Worm (Caenorhabditis elegans) whole organism, young adult: ENCODE data around the gene B0410.3.
A peak's percentile ranks its signal among the peaks of the same experiment; 100 is the strongest.
"Not testable (repeated sequence)": the region's sequence is repeated elsewhere in the genome, so short reads cannot be mapped to it uniquely, and the experiment has no call there.

Experiments
- B0035.1 ChIP-seq: sonication (generic microtip); optimal IDR thresholded peaks from 2 replicates; lab custom pipeline; 2016; ENCODE audit warnings: missing genetic modification characterization, mild to moderate bottlenecking, missing compliant biosample characterization, missing genotype, missing genetic modification reagents
- C06A6.2 ChIP-seq: fragments of 200-800 bp; sonication (Bioruptor generic); conservative IDR thresholded peaks from 2 replicates; pipeline ENCODE4 v1.3.6; 2022; ENCODE audit warnings: missing genetic modification characterization, missing compliant biosample characterization
- F33H1.4 ChIP-seq: fragments of 200-800 bp; sonication (Bioruptor generic); IDR thresholded peaks from 2 replicates; pipeline ENCODE4 v1.3.6; 2022; ENCODE audit warnings: missing genetic modification reagents, missing genetic modification characterization, missing compliant biosample characterization
- F57C9.4 ChIP-seq: sonication (generic microtip); optimal IDR thresholded peaks from 2 replicates; lab custom pipeline; 2017; ENCODE audit warnings: mild to moderate bottlenecking, missing genetic modification characterization, missing compliant biosample characterization
- K11D2.4 ChIP-seq: fragments of 200-800 bp; sonication (Bioruptor generic); IDR thresholded peaks from 2 replicates; pipeline ENCODE4 v1.3.6; 2022; ENCODE audit warnings: missing genetic modification reagents, missing genetic modification characterization, missing compliant biosample characterization
- Y53G8AR.9 ChIP-seq: fragments of 200-800 bp; sonication (Bioruptor generic); conservative IDR thresholded peaks from 2 replicates; pipeline ENCODE4 v1.3.6; 2022; ENCODE audit warnings: missing genetic modification reagents, missing genetic modification characterization, missing compliant biosample characterization
- Y67H2A.10 ChIP-seq: fragments of 200-800 bp; sonication (Bioruptor generic); conservative IDR thresholded peaks from 2 replicates; pipeline ENCODE4 v1.3.6; 2022; ENCODE audit warnings: missing genetic modification reagents, missing genetic modification characterization, missing compliant biosample characterization
- akir-1 ChIP-seq: fragments of 200-800 bp; sonication (Bioruptor generic); optimal IDR thresholded peaks from 2 replicates; lab custom pipeline; 2018; ENCODE audit warnings: mild to moderate bottlenecking, missing genetic modification characterization, moderate library complexity, missing compliant biosample characterization
- ccch-3 ChIP-seq: fragments of 200-800 bp; sonication (Bioruptor generic); optimal IDR thresholded peaks from 2 replicates; lab custom pipeline; 2018; ENCODE audit warnings: mild to moderate bottlenecking, missing genetic modification characterization, missing compliant biosample characterization
- cebp-1 ChIP-seq, 2 experiments: fragments of 200-800 bp in 1 of 2; sonication (Bioruptor generic) in 1 of 2; sonication (generic microtip) in 1 of 2; IDR thresholded peaks in 1 of 2; optimal IDR thresholded peaks in 1 of 2; 2 replicates each; pipeline versions ENCODE4 v1.3.6 to Lab custom; 2017 to 2022; ENCODE audit warnings: missing compliant biosample characterization in 2 of 2, missing genetic modification characterization in 2 of 2, mild to moderate bottlenecking in 1 of 2, missing genetic modification reagents in 1 of 2, moderate library complexity in 1 of 2
- ceh-40 ChIP-seq: fragments of 200-800 bp; sonication (Bioruptor generic); IDR thresholded peaks from 2 replicates; pipeline ENCODE4 v1.3.6; 2022; ENCODE audit warnings: missing genetic modification characterization, missing compliant biosample characterization
- die-1 ChIP-seq: sonication (generic microtip); optimal IDR thresholded peaks from 2 replicates; lab custom pipeline; 2016; ENCODE audit warnings: missing genotype, mild to moderate bottlenecking, missing genetic modification characterization, missing compliant biosample characterization
- dpff-1 ChIP-seq: sonication (generic microtip); optimal IDR thresholded peaks from 2 replicates; lab custom pipeline; 2017; ENCODE audit warnings: mild to moderate bottlenecking, missing genetic modification characterization, missing compliant biosample characterization
- fkh-3 ChIP-seq: sonication (generic microtip); optimal IDR thresholded peaks from 2 replicates; lab custom pipeline; 2016; ENCODE audit warnings: mild to moderate bottlenecking, missing genetic modification characterization, missing compliant biosample characterization
- hsf-1 ChIP-seq: fragments of 200-800 bp; sonication (Bioruptor generic); IDR thresholded peaks from 2 replicates; pipeline ENCODE4 v1.3.6; 2022; ENCODE audit warnings: missing genetic modification reagents, missing genetic modification characterization, missing compliant biosample characterization
- let-526 ChIP-seq: fragments of 200-800 bp; sonication (Bioruptor generic); IDR thresholded peaks from 2 replicates; pipeline ENCODE4 v1.3.6; 2022; ENCODE audit warnings: missing genetic modification reagents, missing genetic modification characterization, missing compliant biosample characterization
- lin-35 ChIP-seq, 3 experiments: fragments of 150-350 bp in 2 of 3; sonication (generic microtip) in 1 of 3; optimal IDR thresholded peaks; 2 replicates each; lab custom pipeline; 2014 to 2018; ENCODE audit warnings: missing biosample characterization in 3 of 3, missing genetic modification characterization in 3 of 3, missing genetic modification reagents in 3 of 3
- lin-40 ChIP-seq: sonication (generic microtip); optimal IDR thresholded peaks from 2 replicates; lab custom pipeline; 2016; ENCODE audit warnings: missing genetic modification characterization, mild to moderate bottlenecking, missing compliant biosample characterization, missing genotype, missing genetic modification reagents
- lin-54 ChIP-seq: fragments of 200-800 bp; sonication (Bioruptor generic); optimal IDR thresholded peaks from 2 replicates; lab custom pipeline; 2018; ENCODE audit warnings: mild to moderate bottlenecking, missing genetic modification characterization, missing compliant biosample characterization
- lir-1 ChIP-seq: fragments of 200-800 bp; sonication (Bioruptor generic); conservative IDR thresholded peaks from 2 replicates; pipeline ENCODE4 v1.3.6; 2022; ENCODE audit warnings: missing genetic modification reagents, missing genetic modification characterization, missing compliant biosample characterization
- madf-8 ChIP-seq: fragments of 200-800 bp; sonication (Bioruptor generic); conservative IDR thresholded peaks from 2 replicates; pipeline ENCODE4 v1.3.6; 2022; ENCODE audit warnings: missing genetic modification reagents, missing genetic modification characterization, missing compliant biosample characterization
- rec-8 ChIP-seq, 2 experiments: sonication (generic microtip); optimal IDR thresholded peaks; 2 replicates each; lab custom pipeline; 2016; ENCODE audit warnings: mild to moderate bottlenecking in 2 of 2, missing genetic modification characterization in 2 of 2, missing genetic modification reagents in 2 of 2, missing genotype in 2 of 2, missing biosample characterization in 1 of 2, missing compliant biosample characterization in 1 of 2, moderate library complexity in 1 of 2
- sdz-38 ChIP-seq: sonication (generic microtip); optimal IDR thresholded peaks from 2 replicates; lab custom pipeline; 2016; ENCODE audit warnings: missing genotype, missing genetic modification characterization, missing compliant biosample characterization
- sea-2 ChIP-seq: fragments of 200-800 bp; sonication (Bioruptor generic); IDR thresholded peaks from 2 replicates; pipeline ENCODE4 v1.3.6; 2022; ENCODE audit warnings: missing genetic modification characterization, missing compliant biosample characterization
- snpc-1.1 ChIP-seq: sonication (generic microtip); optimal IDR thresholded peaks from 2 replicates; lab custom pipeline; 2017; ENCODE audit warnings: missing genetic modification characterization, mild to moderate bottlenecking, missing compliant biosample characterization, antibody characterized with exemption, moderate library complexity, missing genotype, missing genetic modification reagents; ENCODE audit not compliant: insufficient read depth
- snpc-3.4 ChIP-seq: sonication (generic microtip); optimal IDR thresholded peaks from 2 replicates; lab custom pipeline; 2017; ENCODE audit warnings: missing genetic modification characterization, mild to moderate bottlenecking, missing compliant biosample characterization, antibody characterized with exemption, moderate library complexity, missing genotype, missing genetic modification reagents
- snpc-4 ChIP-seq, 5 experiments: fragments of 150-350 bp in 1 of 5; sonication (generic microtip) in 4 of 5; optimal IDR thresholded peaks; 2 replicates each; lab custom pipeline; 2014 to 2018; ENCODE audit warnings: missing genetic modification characterization in 5 of 5, missing biosample characterization in 3 of 5, antibody characterized with exemption in 2 of 5, mild to moderate bottlenecking in 2 of 5, missing compliant biosample characterization in 2 of 5, missing genotype in 2 of 5, moderate library complexity in 2 of 5, missing genetic modification reagents in 1 of 5
- ztf-26 ChIP-seq: sonication (generic microtip); optimal IDR thresholded peaks from 2 replicates; lab custom pipeline; 2017; ENCODE audit warnings: missing genetic modification characterization, missing compliant biosample characterization

B0410.3 gene

ce11 chrX:2895646-2896045, 4.4 kb upstream of the B0410.3 start:
- TF ChIP-seq K11D2.4 (GFP tag; lab: Robert Waterston, UW), result no peak
- TF ChIP-seq sea-2, result no peak
- TF ChIP-seq ceh-40 (GFP tag; lab: Robert Waterston, UW), result no peak
- TF ChIP-seq F33H1.4 (GFP tag; lab: Robert Waterston, UW), result no peak
- no peak for TF ChIP-seq rec-8 (tag; optimal IDR thresholded peaks at IDR 0.05; lab: Kevin White, UChicago)
- no peak for TF ChIP-seq let-526 (GFP tag; lab: Robert Waterston, UW)
- no peak for TF ChIP-seq lir-1 (GFP tag; lab: Robert Waterston, UW)
- TF ChIP-seq lin-54 (GFP tag; lab: Kevin White, UChicago), result no peak
- TF ChIP-seq Y67H2A.10 (GFP tag; lab: Robert Waterston, UW), result no peak
- no peak for TF ChIP-seq dpff-1 (tag; lab: Kevin White, UChicago)
- TF ChIP-seq B0035.1 (tag; lab: Kevin White, UChicago), result no peak
- TF ChIP-seq hsf-1 (GFP tag; lab: Robert Waterston, UW), result no peak
- no peak for TF ChIP-seq cebp-1 (GFP tag; IDR thresholded peaks at IDR 0.05; lab: Robert Waterston, UW)
- no peak for TF ChIP-seq cebp-1 (tag; optimal IDR thresholded peaks at IDR 0.05; lab: Kevin White, UChicago)
- TF ChIP-seq sdz-38 (tag; lab: Kevin White, UChicago), result no peak
- TF ChIP-seq ccch-3 (GFP tag; lab: Kevin White, UChicago), result no peak

ce11 chrX:2894273-2894672, 3.0 kb upstream of the B0410.3 start, which contains the start of gene B0410.1:
Gene B0410.1 (plus strand): TSS chrX:2894573.
- TF ChIP-seq akir-1; fkh-3; hsf-1 (GFP tag; lab: Robert Waterston, UW): not testable (repeated sequence)
- TF ChIP-seq, all 124 proteins: peak for 0; not testable (repeated sequence) for 124

- TF ChIP-seq F57C9.4 (tag; lab: Kevin White, UChicago), result no peak
- TF ChIP-seq madf-8 (GFP tag; lab: Robert Waterston, UW), result no peak
- no peak for TF ChIP-seq Y53G8AR.9
- TF ChIP-seq lin-40 (tag; lab: Kevin White, UChicago), result peak; percentile 56
- no peak for TF ChIP-seq F33H1.4 (GFP tag; lab: Robert Waterston, UW)
- TF ChIP-seq lin-35 (GFP tag; optimal IDR thresholded peaks at IDR 0.05; lab: Kevin White, UChicago), result no peak
- TF ChIP-seq C06A6.2, result no peak
- peak; percentile 44 for TF ChIP-seq die-1 (tag; lab: Kevin White, UChicago)
- TF ChIP-seq ztf-26 (tag; lab: Kevin White, UChicago), result peak; percentile 72
Measured at ce11 chrX:2893026-2893662, 1.9 kb upstream of the B0410.3 start.

ce11 chrX:2891879-2892278, 588 bp upstream of the B0410.3 start:
- TF ChIP-seq snpc-3.4 (tag; lab: Kevin White, UChicago) (no peak), snpc-1.1 (tag; lab: Kevin White, UChicago) (peak; percentile 48), snpc-4 (GFP tag; optimal IDR thresholded peaks at IDR 0.05; lab: Kevin White, UChicago) (peak; percentile 62), snpc-4 (tag; optimal IDR thresholded peaks at IDR 0.05; lab: Kevin White, UChicago) (peak in 3 of 4 experiments; percentile 41 to 89 (median 88))
